Worm (Caenorhabditis elegans) whole organism, L4/young adult: ENCODE data around the gene bath-9.

ENCODE experiments used
- dao-5 ChIP-seq: sonication (generic microtip); optimal IDR thresholded peaks from 2 replicates; lab custom pipeline; 2016; ENCODE audit warnings: missing genotype, missing genetic modification characterization, moderate library complexity, missing compliant biosample characterization
- him-1 ChIP-seq: sonication (generic microtip); optimal IDR thresholded peaks from 2 replicates; lab custom pipeline; 2016; ENCODE audit warnings: missing genotype, missing genetic modification reagents, missing genetic modification characterization, missing compliant biosample characterization

DNA sequence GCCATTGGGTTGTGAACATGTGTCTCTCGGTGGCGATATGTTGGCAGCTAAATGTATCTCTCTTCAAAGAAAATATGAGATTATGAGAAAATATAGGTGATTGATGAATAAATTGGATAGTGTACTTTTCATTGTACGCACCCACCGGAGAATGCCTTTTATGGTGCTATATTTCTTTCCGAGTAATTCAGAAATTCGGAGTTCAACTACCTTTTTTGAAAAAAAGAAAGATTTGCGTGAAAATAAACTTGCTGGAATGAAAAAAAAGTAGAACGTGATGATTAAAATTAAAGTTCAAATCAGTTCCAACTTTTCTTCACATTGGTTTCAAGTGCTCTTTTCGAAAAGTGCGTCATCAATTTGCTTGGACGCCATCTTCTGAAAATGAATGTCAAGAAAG lies 26.6 kb downstream of the bath-9 start, which contains the start of gene nep-8:
- TF ChIP-seq dao-5 (tag; lab: Kevin White, UChicago) (no peak), him-1 (tag; lab: Kevin White, UChicago) (no peak)
